Fruit fly (Drosophila melanogaster): Measurements from ENCODE around the gene SA2.

dm6 chr3L:1447803-1448517 lies 10.3 kb upstream of the SA2 start:
- TF ChIP-seq Myc (optimal IDR thresholded peaks at IDR 0.05) = no peak
- TF ChIP-seq psq (optimal IDR thresholded peaks at IDR 0.05) = no peak
- TF ChIP-seq h (optimal IDR thresholded peaks at IDR 0.05) = no peak
